Fruit fly (Drosophila melanogaster) whole organism, embryonic: Measurements from ENCODE around the gene CG11920.

Experiments
- Adf1 ChIP-seq: fragments of 200-800 bp; sonication (Bioruptor generic); IDR thresholded peaks from 2 replicates; pipeline ENCODE4 v1.3.6; 2022; ENCODE audit warnings: missing biosample characterization, missing genetic modification characterization
- Awh ChIP-seq: fragments of 200-800 bp; sonication (Bioruptor generic); IDR thresholded peaks from 2 replicates; pipeline ENCODE4, ENCODE4 v1.3.6; 2022; ENCODE audit warnings: missing biosample characterization, missing genetic modification characterization
- Bgb ChIP-seq: fragments of 200-800 bp; sonication (Bioruptor generic); IDR thresholded peaks from 2 replicates; pipeline ENCODE4 v1.3.6; 2022; ENCODE audit warnings: missing biosample characterization, missing genetic modification characterization; ENCODE audit not compliant: partially characterized antibody
- Blimp-1 ChIP-seq: fragments of 200-800 bp; sonication (Bioruptor generic); optimal IDR thresholded peaks from 3 replicates; lab custom pipeline; 2018; ENCODE audit warnings: missing biosample characterization, missing genetic modification characterization, mild to moderate bottlenecking, moderate library complexity, missing genetic modification reagents
- CG10321 ChIP-seq: fragments of 200-800 bp; sonication (Bioruptor generic); IDR thresholded peaks from 2 replicates; pipeline ENCODE4 v1.3.6; 2022; ENCODE audit warnings: missing biosample characterization, missing genetic modification characterization
- CG12659 ChIP-seq: fragments of 200-800 bp; sonication (Bioruptor generic); optimal IDR thresholded peaks from 3 replicates; lab custom pipeline; 2017; ENCODE audit warnings: mild to moderate bottlenecking, missing biosample characterization, missing genetic modification reagents, missing genetic modification characterization
- CG14441 ChIP-seq: fragments of 200-800 bp; sonication (Bioruptor generic); IDR thresholded peaks from 2 replicates; pipeline ENCODE4 v1.3.6; 2022; ENCODE audit warnings: missing biosample characterization, missing genetic modification characterization
- CG1832 ChIP-seq: fragments of 200-800 bp; sonication (Bioruptor generic); optimal IDR thresholded peaks from 2 replicates; lab custom pipeline; 2017; ENCODE audit warnings: missing biosample characterization, mild to moderate bottlenecking, missing genetic modification characterization, inconsistent platforms
- CG2199 ChIP-seq: fragments of 200-800 bp; sonication (Bioruptor generic); IDR thresholded peaks from 3 replicates; pipeline ENCODE4 v1.3.6; 2022; ENCODE audit warnings: missing biosample characterization, missing genetic modification characterization
- CG30403 ChIP-seq: fragments of 200-800 bp; sonication (Bioruptor generic); optimal IDR thresholded peaks from 3 replicates; lab custom pipeline; 2016; ENCODE audit warnings: missing biosample characterization, missing genetic modification characterization
- CG32772 ChIP-seq: fragments of 200-800 bp; sonication (Bioruptor generic); IDR thresholded peaks from 2 replicates; pipeline ENCODE4 v1.3.6; 2022; ENCODE audit warnings: missing biosample characterization, missing genetic modification characterization
- CG3281 ChIP-seq: fragments of 200-800 bp; sonication (Bioruptor generic); optimal IDR thresholded peaks from 3 replicates; lab custom pipeline; 2017; ENCODE audit warnings: missing biosample characterization, mild to moderate bottlenecking, missing genetic modification characterization
- CG7963 ChIP-seq: fragments of 200-800 bp; sonication (Bioruptor generic); IDR thresholded peaks from 3 replicates; pipeline ENCODE4 v1.3.6; 2022; ENCODE audit warnings: missing biosample characterization, missing genetic modification characterization; ENCODE audit not compliant: partially characterized antibody
- Chrac-16 ChIP-seq: fragments of 200-800 bp; sonication (Bioruptor generic); optimal IDR thresholded peaks from 3 replicates; lab custom pipeline; 2016; ENCODE audit warnings: missing biosample characterization, missing genetic modification characterization
- HmgD ChIP-seq: fragments of 200-800 bp; sonication (Bioruptor generic); optimal IDR thresholded peaks from 3 replicates; lab custom pipeline; 2016; ENCODE audit warnings: missing biosample characterization, missing genetic modification characterization
- Hr3 ChIP-seq: fragments of 200-800 bp; sonication (Bioruptor generic); optimal IDR thresholded peaks from 3 replicates; lab custom pipeline; 2016; ENCODE audit warnings: missing biosample characterization, missing genetic modification characterization
- Jarid2 ChIP-seq: fragments of 200-800 bp; sonication (Bioruptor generic); optimal IDR thresholded peaks from 3 replicates; lab custom pipeline; 2017; ENCODE audit warnings: mild to moderate bottlenecking, missing biosample characterization, missing genetic modification reagents, missing genetic modification characterization
- Med ChIP-seq: fragments of 200-800 bp; sonication (Bioruptor generic); peaks from one replicate; lab custom pipeline; 2016; ENCODE audit warnings: missing biosample characterization, missing genetic modification characterization, mild to moderate bottlenecking, inconsistent platforms, moderate library complexity
- Nf-YA ChIP-seq: fragments of 200-800 bp; sonication (Bioruptor generic); IDR thresholded peaks from 2 replicates; pipeline ENCODE4 v1.3.6; 2022; ENCODE audit warnings: missing biosample characterization, missing genetic modification characterization
- Nf-YB ChIP-seq: fragments of 200-800 bp; sonication (Bioruptor generic); optimal IDR thresholded peaks from 3 replicates; lab custom pipeline; 2019; ENCODE audit warnings: missing biosample characterization, mild to moderate bottlenecking, missing genetic modification characterization, moderate library complexity
- Nf-YC ChIP-seq: fragments of 200-800 bp; optimal IDR thresholded peaks from 3 replicates; lab custom pipeline; 2019; ENCODE audit warnings: missing biosample characterization, mild to moderate bottlenecking, missing genetic modification characterization, moderate library complexity
- Opbp ChIP-seq: fragments of 200-800 bp; sonication (Bioruptor generic); IDR thresholded peaks from 3 replicates; pipeline ENCODE4 v1.3.6; 2022; ENCODE audit warnings: missing biosample characterization, missing genetic modification characterization; ENCODE audit not compliant: partially characterized antibody
- Sry-β ChIP-seq: fragments of 200-800 bp; sonication (Bioruptor generic); optimal IDR thresholded peaks from 2 replicates; lab custom pipeline; 2018; ENCODE audit warnings: missing biosample characterization, mild to moderate bottlenecking, missing genetic modification characterization, moderate library complexity
- Trl ChIP-seq, 3 experiments: fragments of >200 bp in 2 of 3; fragments of 200-800 bp in 1 of 3; sonication (Bioruptor generic) in 1 of 3; optimal IDR thresholded peaks; 2 replicates in 1 of 3; 3 replicates in 2 of 3; lab custom pipeline; 2016 to 2017; ENCODE audit warnings: missing biosample characterization in 1 of 3, missing genetic modification characterization in 1 of 3
- cg ChIP-seq: fragments of 200-800 bp; sonication (Bioruptor generic); optimal IDR thresholded peaks from 3 replicates; lab custom pipeline; 2019; ENCODE audit warnings: missing biosample characterization, mild to moderate bottlenecking, missing genetic modification characterization, moderate library complexity
- chm ChIP-seq: fragments of 200-800 bp; sonication (Bioruptor generic); IDR thresholded peaks from 2 replicates; pipeline ENCODE4 v1.3.6; 2022; ENCODE audit warnings: missing biosample characterization, missing genetic modification characterization
- crol ChIP-seq: fragments of 200-800 bp; sonication (Bioruptor generic); IDR thresholded peaks from 2 replicates; pipeline ENCODE4 v1.3.6; 2022; ENCODE audit warnings: missing biosample characterization, missing genetic modification characterization
- da ChIP-seq: fragments of 200-800 bp; sonication (Bioruptor generic); optimal IDR thresholded peaks from 2 replicates; lab custom pipeline; 2016; ENCODE audit warnings: missing biosample characterization, missing genetic modification characterization
- ems ChIP-seq: fragments of 200-800 bp; sonication (Bioruptor generic); optimal IDR thresholded peaks from 3 replicates; lab custom pipeline; 2016; ENCODE audit warnings: missing biosample characterization, missing genetic modification characterization
- jing ChIP-seq: fragments of 200-800 bp; sonication (Bioruptor generic); optimal IDR thresholded peaks from 2 replicates; lab custom pipeline; 2018; ENCODE audit warnings: missing biosample characterization, mild to moderate bottlenecking, missing genetic modification characterization
- lov ChIP-seq, 2 experiments: fragments of 200-800 bp in 1 of 2; fragments of >200 bp in 1 of 2; sonication (Bioruptor generic) in 1 of 2; IDR thresholded peaks in 1 of 2; optimal IDR thresholded peaks in 1 of 2; 2 replicates in 1 of 2; 3 replicates in 1 of 2; pipeline versions ENCODE4 v1.3.6 to Lab custom; 2017 to 2022; ENCODE audit warnings: missing biosample characterization in 1 of 2, missing genetic modification characterization in 1 of 2
- mld ChIP-seq: fragments of 200-800 bp; sonication (Bioruptor generic); IDR thresholded peaks from 3 replicates; pipeline ENCODE4 v1.3.6; 2022; ENCODE audit warnings: missing biosample characterization, missing genetic modification characterization; ENCODE audit not compliant: partially characterized antibody
- nom ChIP-seq: fragments of 200-800 bp; sonication (Bioruptor generic); optimal IDR thresholded peaks from 2 replicates; lab custom pipeline; 2017; ENCODE audit warnings: missing biosample characterization, missing genetic modification characterization, mild to moderate bottlenecking, moderate library complexity, missing genetic modification reagents
- oc ChIP-seq: fragments of 200-800 bp; sonication (Bioruptor generic); optimal IDR thresholded peaks from 2 replicates; lab custom pipeline; 2018; ENCODE audit warnings: missing biosample characterization, mild to moderate bottlenecking, missing genetic modification characterization, moderate library complexity
- pho ChIP-seq: fragments of 200-800 bp; sonication (Bioruptor generic); optimal IDR thresholded peaks from 2 replicates; lab custom pipeline; 2016; ENCODE audit warnings: missing biosample characterization, missing genetic modification characterization
- prd ChIP-seq, 3 experiments: fragments of >200 bp in 2 of 3; fragments of 200-800 bp in 1 of 3; sonication (Bioruptor generic) in 1 of 3; optimal IDR thresholded peaks in 2 of 3; IDR thresholded peaks in 1 of 3; 2 replicates in 2 of 3; 3 replicates in 1 of 3; pipeline versions ENCODE4 v1.3.6 to Lab custom; 2017 to 2022; ENCODE audit warnings: missing biosample characterization in 1 of 3, missing genetic modification characterization in 1 of 3
- repo ChIP-seq: fragments of 200-800 bp; sonication (Bioruptor generic); optimal IDR thresholded peaks from 2 replicates; lab custom pipeline; 2016; ENCODE audit warnings: missing biosample characterization, missing genetic modification characterization
- row ChIP-seq: fragments of 200-800 bp; sonication (Bioruptor generic); IDR thresholded peaks from 3 replicates; pipeline ENCODE4 v1.3.6; 2022; ENCODE audit warnings: missing biosample characterization, missing genetic modification characterization
- sens ChIP-seq: fragments of 200-800 bp; sonication (Bioruptor generic); peaks from one replicate; lab custom pipeline; 2016; ENCODE audit warnings: missing biosample characterization, missing genetic modification characterization
- seq ChIP-seq: fragments of 200-800 bp; sonication (Bioruptor generic); IDR thresholded peaks from 2 replicates; pipeline ENCODE4 v1.3.6; 2022; ENCODE audit warnings: missing biosample characterization, missing genetic modification characterization
- ssp ChIP-seq: fragments of 200-800 bp; sonication (Bioruptor generic); IDR thresholded peaks from 2 replicates; pipeline ENCODE4 v1.3.6; 2022; ENCODE audit warnings: missing biosample characterization, missing genetic modification characterization
- toy ChIP-seq: fragments of 200-800 bp; sonication (Bioruptor generic); IDR thresholded peaks from 2 replicates; pipeline ENCODE4 v1.3.6; 2022; ENCODE audit warnings: missing biosample characterization, missing genetic modification characterization
- wdn ChIP-seq: fragments of 200-800 bp; sonication (Bioruptor generic); IDR thresholded peaks from 2 replicates; pipeline ENCODE4 v1.3.6; 2022; ENCODE audit warnings: missing biosample characterization, missing genetic modification characterization
- z ChIP-seq: fragments of 200-800 bp; sonication (Bioruptor generic); IDR thresholded peaks from 3 replicates; pipeline ENCODE4 v1.3.6; 2022; ENCODE audit warnings: missing biosample characterization, missing genetic modification characterization
- zf30C ChIP-seq: fragments of 200-800 bp; sonication (Bioruptor generic); optimal IDR thresholded peaks from 3 replicates; lab custom pipeline; 2018; ENCODE audit warnings: missing biosample characterization, mild to moderate bottlenecking, missing genetic modification characterization

Gene CG11920

DNA sequence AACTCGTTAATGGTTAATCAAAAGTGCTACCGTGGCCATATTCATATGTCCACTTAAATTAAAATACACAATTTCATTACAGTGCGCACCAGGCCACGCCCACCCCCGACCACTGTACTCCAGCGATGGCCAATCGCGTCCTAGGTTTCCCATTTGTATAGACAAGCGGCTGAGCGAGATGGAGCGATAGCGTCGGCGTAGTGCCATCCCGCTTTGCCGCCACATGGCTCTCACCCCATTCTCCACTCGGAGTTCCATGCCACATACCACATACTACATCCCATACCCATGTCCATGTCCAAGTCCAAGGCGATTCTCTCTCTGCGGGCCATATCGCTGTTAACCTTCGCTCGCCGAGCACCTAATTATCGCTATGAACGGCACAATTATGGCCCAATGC is 5.8 kb downstream of the CG11920 start (continued):
- TF ChIP-seq Nf-YB (GFP tag; lab: Kevin White, UChicago) (peak; percentile 100), sens (GFP tag; lab: Kevin White, UChicago) (peak; percentile 37), CG12659 (no peak), lov (optimal IDR thresholded peaks at IDR 0.05; lab: Kevin White, UChicago) (no peak), lov (GFP tag; IDR thresholded peaks at IDR 0.05; lab: Robert Waterston, UW) (no peak), cg (GFP tag; lab: Kevin White, UChicago) (peak; percentile 40), Chrac-16 (GFP tag; lab: Kevin White, UChicago) (no peak), CG2199 (peak; percentile 75; the same call in 1 of the 3 replicates), Nf-YA (GFP tag; lab: Robert Waterston, UW) (peak; percentile 99), Nf-YC (tag; lab: Kevin White, UChicago) (peak; percentile 100), seq (GFP tag; lab: Robert Waterston, UW) (peak; percentile 44; the same call in 1 of the 2 replicates), Awh (GFP tag; lab: Robert Waterston, UW) (0 out of 2 replicates have a peak, but pooled peaks have one; percentile 8), wdn (GFP tag; lab: Robert Waterston, UW) (no peak), row (GFP tag; lab: Robert Waterston, UW) (peak; percentile 20; the same call in 1 of the 3 replicates), Med (peak; percentile 80), Bgb (GFP tag; lab: Robert Waterston, UW) (no peak; the same call in 1 of the 2 replicates), CG3281 (GFP tag; lab: Kevin White, UChicago) (no peak), jing (GFP tag; lab: Kevin White, UChicago) (peak; percentile 85)
- TF ChIP-seq, all 482 proteins: peak for 25

DNA sequence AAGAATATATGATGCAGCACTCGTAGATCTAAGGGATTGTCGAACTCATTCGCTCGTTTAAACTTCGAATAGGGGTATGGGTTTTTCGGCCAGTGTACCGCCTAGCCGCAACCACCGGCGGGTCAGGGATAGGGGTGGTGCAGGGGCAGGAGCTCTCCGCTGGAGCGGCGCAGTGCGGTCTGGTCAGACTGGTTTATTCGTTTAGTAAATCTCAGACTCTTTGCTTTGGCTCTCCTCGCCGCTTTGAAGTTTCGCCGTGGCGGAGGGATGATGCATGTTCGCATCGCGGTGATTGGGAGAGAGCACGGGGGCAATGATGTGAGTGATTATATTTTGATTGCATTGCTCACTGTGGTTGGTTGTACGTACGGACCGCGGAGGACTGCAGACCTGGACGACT is 7.7 kb downstream of the CG11920 start, which contains the start of gene fd96Ca:
Gene fd96Ca (plus strand): TSS at position 337 of the 400 bp plus-strand sequence.
- TF ChIP-seq Nf-YB (GFP tag; lab: Kevin White, UChicago) (peak; percentile 95), pho (GFP tag; lab: Kevin White, UChicago) (no peak), zf30C (GFP tag; lab: Kevin White, UChicago) (peak; percentile 83), Sry-β (no peak), Nf-YC (tag; lab: Kevin White, UChicago) (peak; percentile 92), crol (peak; percentile 84; the same call in 1 of the 2 replicates), Trl (optimal IDR thresholded peaks at IDR 0.05; lab: Kevin White, UChicago) (peak in 1 of 2 experiments; percentile 22), Trl (GFP tag; optimal IDR thresholded peaks at IDR 0.05; lab: Kevin White, UChicago) (no peak), Hr3 (GFP tag; lab: Kevin White, UChicago) (no peak), ems (GFP tag; lab: Kevin White, UChicago) (no peak)
- TF ChIP-seq, all 482 proteins: peak for 5

DNA sequence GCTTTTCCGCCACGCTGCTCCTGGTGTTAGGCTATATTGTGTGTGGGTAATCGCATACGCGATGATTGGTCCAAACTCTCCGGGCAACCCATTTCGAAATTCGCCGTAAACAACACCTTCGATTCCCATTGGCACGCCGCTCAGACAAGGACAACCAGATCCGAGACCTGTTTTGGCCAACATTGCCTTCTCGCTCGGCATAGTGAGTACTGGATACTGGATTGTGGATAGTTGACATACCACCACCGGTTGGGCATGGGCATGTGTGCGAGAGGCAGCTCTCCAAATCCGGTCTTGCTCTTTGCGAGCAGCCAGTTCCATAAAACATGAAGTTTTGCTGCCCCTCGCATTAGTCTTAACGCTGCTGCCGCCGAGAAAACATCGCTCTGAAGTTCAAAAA is 20.0 kb downstream of the CG11920 start, which contains the start of gene fd96Cb:
Gene fd96Cb (plus strand): TSS at position 374 of the 400 bp plus-strand sequence.
- TF ChIP-seq Nf-YC (tag; lab: Kevin White, UChicago) (peak; percentile 100), oc (peak; percentile 64), ssp (GFP tag; lab: Robert Waterston, UW) (no peak), toy (no peak), repo (GFP tag; lab: Kevin White, UChicago) (no peak), Blimp-1 (GFP tag; lab: Kevin White, UChicago) (no peak), CG1832 (GFP tag; lab: Kevin White, UChicago) (peak; percentile 88), da (GFP tag; lab: Kevin White, UChicago) (no peak), CG14441 (GFP tag; lab: Robert Waterston, UW) (no peak), CG10321 (GFP tag; lab: Robert Waterston, UW) (peak; percentile 94), Opbp (GFP tag; lab: Robert Waterston, UW) (peak; percentile 34; the same call in 1 of the 3 replicates), CG7963 (no peak), CG30403 (no peak), Jarid2 (GFP tag; lab: Kevin White, UChicago) (peak; percentile 73), z (GFP tag; lab: Robert Waterston, UW) (no peak), Trl (optimal IDR thresholded peaks at IDR 0.05; lab: Kevin White, UChicago) (peak; percentile 30 to 49), Trl (GFP tag; optimal IDR thresholded peaks at IDR 0.05; lab: Kevin White, UChicago) (no peak), cg (GFP tag; lab: Kevin White, UChicago) (peak; percentile 64), HmgD (GFP tag; lab: Kevin White, UChicago) (peak; percentile 21), nom (GFP tag; lab: Kevin White, UChicago) (peak; percentile 31), Adf1 (peak; percentile 31; the same call in 1 of the 2 replicates), chm (GFP tag; lab: Robert Waterston, UW) (no peak), mld (GFP tag; lab: Robert Waterston, UW) (0 out of 3 replicates have a peak, but pooled peaks have one; percentile 55), prd (optimal IDR thresholded peaks at IDR 0.05; lab: Kevin White, UChicago) (no peak), prd (GFP tag; IDR thresholded peaks at IDR 0.05; lab: Robert Waterston, UW) (no peak), CG32772 (GFP tag; lab: Robert Waterston, UW) (no peak), Nf-YB (GFP tag; lab: Kevin White, UChicago) (peak; percentile 100)
